Fruit fly (Drosophila melanogaster): ENCODE data around the gene Elys.

- TF ChIP-seq cyc (GFP tag; optimal IDR thresholded peaks at IDR 0.05) (no peak), net (GFP tag; optimal IDR thresholded peaks at IDR 0.05) (no peak), topi (GFP tag; optimal IDR thresholded peaks at IDR 0.05) (no peak)
These were observed 31.0 kb upstream of the Elys start, which contains the start of gene CG14221 for dm6 chrX:19621145-19621544.
